Worm (Caenorhabditis elegans): ENCODE results near the gene F52D10.2.

ce11 chrX:11592539-11592938 lies 1.0 kb upstream of the F52D10.2 start:
- TF ChIP-seq nhr-19 (GFP tag; conservative IDR thresholded peaks at IDR 0.05) (no peak), lin-13 (GFP tag; optimal IDR thresholded peaks at IDR 0.05) (no peak), nhr-28 (tag; optimal IDR thresholded peaks at IDR 0.05) (no peak)
